Fruit fly (Drosophila melanogaster): ENCODE results near the gene CG32486.
A peak's percentile ranks its signal among the peaks of the same experiment; 100 is the strongest.

The CG32486 gene

DNA sequence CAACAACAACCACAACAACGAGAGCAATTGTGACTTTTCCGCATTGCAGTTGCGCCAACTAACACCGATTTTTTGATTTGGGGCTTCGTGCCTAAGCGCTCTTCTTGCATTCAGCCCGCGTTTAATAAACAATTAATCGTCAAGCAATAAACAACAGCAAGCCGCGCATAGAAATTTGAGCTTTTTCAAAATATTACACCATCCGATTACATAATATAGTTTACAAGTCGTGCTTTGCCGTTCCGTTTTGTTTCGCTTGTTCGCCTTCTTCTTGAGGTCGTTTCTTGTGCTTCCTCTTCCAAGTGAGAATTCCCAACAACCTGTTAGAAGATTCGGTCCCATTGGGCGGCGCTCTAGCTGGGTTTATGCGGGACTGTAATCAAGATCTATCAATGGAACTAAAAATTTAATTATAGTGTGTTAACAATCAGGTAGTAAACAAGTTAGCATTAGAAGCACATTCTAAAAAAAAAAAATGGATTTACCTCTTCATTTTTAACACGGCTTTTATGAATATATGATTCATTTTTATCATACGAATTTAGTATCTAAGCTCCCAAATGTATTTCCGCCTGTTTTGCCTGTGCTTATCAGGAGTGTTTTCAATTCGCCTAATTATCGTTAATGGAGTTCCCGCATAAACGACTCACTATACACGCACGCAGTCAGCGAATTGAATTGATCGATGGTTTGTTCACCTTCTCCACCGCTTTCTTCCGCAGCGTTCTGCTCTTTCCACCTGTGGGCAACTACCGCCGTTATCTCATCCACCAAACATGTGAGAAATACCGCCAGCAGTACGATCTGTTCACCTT, 34.7 kb downstream of the CG32486 start (continued):
- TF ChIP-seq hbn (GFP tag; IDR thresholded peaks at IDR 0.05; ENCODE audit: partially characterized antibody) = peak; percentile 17; the same call in 1 of the 2 replicates
- no peak for TF ChIP-seq pan (optimal IDR thresholded peaks at IDR 0.05)
- peak in 1 of 2 experiments; percentile 71 for TF ChIP-seq pan (GFP tag; optimal IDR thresholded peaks at IDR 0.05 in 1 of 2, IDR thresholded peaks at IDR 0.05 in 1 of 2)
- no peak for TF ChIP-seq gt (GFP tag; IDR thresholded peaks at IDR 0.05)
- TF ChIP-seq unc-4 (GFP tag; IDR thresholded peaks at IDR 0.05; ENCODE audit: partially characterized antibody) = no peak
- peak in 1 of 2 experiments; percentile 41 for TF ChIP-seq Trl (optimal IDR thresholded peaks at IDR 0.05)
- TF ChIP-seq Trl (GFP tag; optimal IDR thresholded peaks at IDR 0.05) = peak; percentile 68
- TF ChIP-seq CG4707 (GFP tag; optimal IDR thresholded peaks at IDR 0.05) = peak; percentile 65
- TF ChIP-seq CG5953 (GFP tag; IDR thresholded peaks at IDR 0.05) = peak; percentile 71
- peak; percentile 61 for TF ChIP-seq Abd-B (GFP tag; optimal IDR thresholded peaks at IDR 0.05)
- TF ChIP-seq CG18619 (GFP tag; optimal IDR thresholded peaks at IDR 0.05) = peak; percentile 86
- peak; percentile 36; the same call in 1 of the 2 replicates for TF ChIP-seq CG31224 (GFP tag; IDR thresholded peaks at IDR 0.05)
- TF ChIP-seq CG10209 (GFP tag; optimal IDR thresholded peaks at IDR 0.05) = peak; percentile 85
- TF ChIP-seq Lpt (GFP tag; optimal IDR thresholded peaks at IDR 0.05) = no peak
- peak; percentile 30 for TF ChIP-seq slp2 (GFP tag; optimal IDR thresholded peaks at IDR 0.05)
- peak; percentile 81 for TF ChIP-seq tio (GFP tag; optimal IDR thresholded peaks at IDR 0.05)
- TF ChIP-seq MESR4 (GFP tag; optimal IDR thresholded peaks at IDR 0.05) = no peak
- TF ChIP-seq CG17568 (GFP tag; optimal IDR thresholded peaks at IDR 0.05) = peak; percentile 76
- peak; percentile 84 for TF ChIP-seq CG12104 (GFP tag; optimal IDR thresholded peaks at IDR 0.05)
- TF ChIP-seq CG2199 (GFP tag; IDR thresholded peaks at IDR 0.05) = 0 out of 3 replicates have a peak, but pooled peaks have one; percentile 45
- peak; percentile 78 for TF ChIP-seq Spps (tag; optimal IDR thresholded peaks at IDR 0.05)
- TF ChIP-seq CG7556 (GFP tag; optimal IDR thresholded peaks at IDR 0.05) = peak; percentile 91
- TF ChIP-seq CG4328 (GFP tag; optimal IDR thresholded peaks at IDR 0.05) = peak; percentile 87
- TF ChIP-seq psq (GFP tag; optimal IDR thresholded peaks at IDR 0.05) = peak; percentile 28
- TF ChIP-seq CG17802 (tag; optimal IDR thresholded peaks at IDR 0.05) = peak; percentile 51
- TF ChIP-seq unpg (GFP tag; optimal IDR thresholded peaks at IDR 0.05) = peak; percentile 91
- peak; percentile 74 for TF ChIP-seq CG6683 (GFP tag; optimal IDR thresholded peaks at IDR 0.05)
- peak; percentile 46 for TF ChIP-seq CG7987 (GFP tag; optimal IDR thresholded peaks at IDR 0.05)
- TF ChIP-seq ems (GFP tag; optimal IDR thresholded peaks at IDR 0.05) = peak; percentile 76
- peak; percentile 77 for TF ChIP-seq twi (tag; optimal IDR thresholded peaks at IDR 0.05)
- TF ChIP-seq CG8924 (tag; optimal IDR thresholded peaks at IDR 0.05) = peak; percentile 92
- TF ChIP-seq CG7963 (GFP tag; IDR thresholded peaks at IDR 0.05; ENCODE audit: partially characterized antibody) = no peak
- peak; percentile 73 for TF ChIP-seq chm (GFP tag; IDR thresholded peaks at IDR 0.05)
- TF ChIP-seq CG6254 (GFP tag; optimal IDR thresholded peaks at IDR 0.05) = peak; percentile 80
- peak; percentile 61 for TF ChIP-seq CG9609 (GFP tag; optimal IDR thresholded peaks at IDR 0.05)
- TF ChIP-seq CG13123 (GFP tag; optimal IDR thresholded peaks at IDR 0.05) = peak; percentile 60
- peak; percentile 75 for TF ChIP-seq HLH3B (GFP tag; IDR thresholded peaks at IDR 0.05)
- no peak for TF ChIP-seq luna (GFP tag; optimal IDR thresholded peaks at IDR 0.05)
- TF ChIP-seq Hr3 (GFP tag; optimal IDR thresholded peaks at IDR 0.05) = peak; percentile 48
- TF ChIP-seq al (GFP tag; IDR thresholded peaks at IDR 0.05) = peak; percentile 35; the same call in 1 of the 2 replicates
- TF ChIP-seq ERR (GFP tag; optimal IDR thresholded peaks at IDR 0.05) = peak; percentile 40
- TF ChIP-seq CG14860 (GFP tag; IDR thresholded peaks at IDR 0.05; ENCODE audit: partially characterized antibody) = no peak
- TF ChIP-seq Chrac-16 (GFP tag; optimal IDR thresholded peaks at IDR 0.05) = peak; percentile 61
- TF ChIP-seq H2.0 (GFP tag; IDR thresholded peaks at IDR 0.05) = peak; percentile 74
- TF ChIP-seq Bgb (GFP tag; IDR thresholded peaks at IDR 0.05; ENCODE audit: partially characterized antibody) = no peak
- peak; percentile 70 for TF ChIP-seq CG33213 (GFP tag; optimal IDR thresholded peaks at IDR 0.05)
- TF ChIP-seq Dek (tag; optimal IDR thresholded peaks at IDR 0.05) = peak; percentile 74
- no peak for TF ChIP-seq gfzf (GFP tag; optimal IDR thresholded peaks at IDR 0.05)
- peak; percentile 91 for TF ChIP-seq CG7839 (tag; optimal IDR thresholded peaks at IDR 0.05)

Measured in whole organism, embryonic.